Fruit fly (Drosophila melanogaster): Measurements from ENCODE around the gene Ddr.

DNA sequence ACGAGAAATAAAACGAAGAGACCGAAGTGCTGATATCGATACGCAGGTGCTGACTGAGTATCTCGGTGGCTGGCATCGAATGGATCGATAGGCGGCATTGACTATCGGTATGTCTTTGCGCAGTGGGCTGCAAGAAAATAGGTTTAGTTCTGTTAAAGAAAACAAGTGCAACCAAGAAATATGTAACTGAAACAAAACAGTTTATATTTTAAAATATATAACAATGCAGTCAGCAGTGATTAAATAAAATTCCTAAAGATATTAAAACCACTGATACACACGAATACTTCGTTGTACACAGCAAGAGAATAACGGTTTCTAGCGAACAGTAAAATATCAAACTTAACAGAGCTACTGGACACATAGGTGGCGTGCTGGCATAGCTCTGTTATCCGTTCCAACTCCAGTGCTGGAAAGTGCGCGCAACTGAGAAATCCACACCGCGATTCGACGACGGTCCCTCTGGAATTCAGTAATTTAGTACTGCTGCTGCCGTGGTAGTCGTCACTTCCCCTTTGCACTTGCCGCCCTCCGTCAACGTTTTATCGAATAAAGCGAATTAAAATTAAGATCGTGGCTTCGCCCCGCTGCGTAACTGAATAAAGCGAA lies 85.5 kb downstream of the Ddr start, which contains the start of the genes Pez and Cpr:
- TF ChIP-seq Hr38 (GFP tag; optimal IDR thresholded peaks at IDR 0.05) (no peak), CG15336 (GFP tag; IDR thresholded peaks at IDR 0.05) (0 out of 2 replicates have a peak, but pooled peaks have one; percentile 6), dsx (GFP tag; optimal IDR thresholded peaks at IDR 0.05; ENCODE audit: poor library complexity, severe bottlenecking) (no peak), Eip78C (GFP tag) (peak; percentile 47), Lpt (GFP tag; optimal IDR thresholded peaks at IDR 0.05) (no peak), Eip93F (GFP tag; optimal IDR thresholded peaks at IDR 0.05) (peak; percentile 7), CG31627 (GFP tag; optimal IDR thresholded peaks at IDR 0.05) (peak; percentile 26), Eip75B (GFP tag; optimal IDR thresholded peaks at IDR 0.05) (no peak), CG6808 (GFP tag; optimal IDR thresholded peaks at IDR 0.05) (no peak), CG34406 (GFP tag; optimal IDR thresholded peaks at IDR 0.05) (no peak)

Data from whole organism, prepupa.